Worm (Caenorhabditis elegans) whole organism, L4/young adult: ENCODE measurements around the gene mrpl-42.

Experiments
- W03F9.2 ChIP-seq: fragments of 150-350 bp; optimal IDR thresholded peaks from 2 replicates; lab custom pipeline; 2014; ENCODE audit warnings: missing biosample characterization, missing genetic modification characterization
- dao-5 ChIP-seq: sonication (generic microtip); optimal IDR thresholded peaks from 2 replicates; lab custom pipeline; 2016; ENCODE audit warnings: missing genotype, missing genetic modification characterization, moderate library complexity, missing compliant biosample characterization
- him-1 ChIP-seq: sonication (generic microtip); optimal IDR thresholded peaks from 2 replicates; lab custom pipeline; 2016; ENCODE audit warnings: missing genotype, missing genetic modification reagents, missing genetic modification characterization, missing compliant biosample characterization

- TF ChIP-seq W03F9.2 (tag; lab: Kevin White, UChicago) (no peak), dao-5 (tag; lab: Kevin White, UChicago) (no peak), him-1 (tag; lab: Kevin White, UChicago) (no peak)
These were observed 24.6 kb downstream of the mrpl-42 start, which contains the start of gene nhr-11 for ce11 chrIV:9069703-9070102.
